Worm (Caenorhabditis elegans) whole organism, early embryonic: ENCODE measurements around the gene spp-24.

Source experiments
- ama-1 ChIP-seq: fragments of 150-350 bp; optimal IDR thresholded peaks from 2 replicates; lab custom pipeline; 2014
- hmbx-1 ChIP-seq: sonication (generic microtip); optimal IDR thresholded peaks from 2 replicates; lab custom pipeline; 2016; ENCODE audit warnings: mild to moderate bottlenecking, missing genetic modification characterization, missing compliant biosample characterization
- sea-1 ChIP-seq: fragments of 200-800 bp; sonication (Bioruptor generic); conservative IDR thresholded peaks from 2 replicates; pipeline ENCODE4 v1.3.6; 2022; ENCODE audit warnings: missing genetic modification characterization, missing compliant biosample characterization

DNA sequence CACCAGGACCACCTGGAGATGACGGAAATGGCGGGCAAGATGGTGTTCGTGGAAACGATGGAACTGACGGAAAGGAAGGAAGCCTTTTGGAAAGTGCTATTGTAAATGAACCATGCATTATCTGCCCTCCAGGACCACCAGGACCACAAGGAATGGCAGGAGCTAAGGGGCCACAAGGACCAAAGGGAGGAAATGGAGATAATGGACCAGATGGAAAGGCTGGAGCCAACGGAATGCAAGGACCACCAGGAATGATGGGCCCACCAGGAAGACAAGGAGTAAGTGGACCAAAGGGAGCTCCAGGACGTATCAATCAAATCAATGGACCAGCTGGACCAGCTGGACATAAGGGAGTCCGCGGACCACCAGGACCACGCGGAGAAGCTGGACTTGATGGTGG lies 15.6 kb downstream of the spp-24 start:
- TF ChIP-seq sea-1 (GFP tag; lab: Robert Waterston, UW) (no peak), ama-1 (no peak), hmbx-1 (tag; lab: Kevin White, UChicago) (no peak)
